Worm (Caenorhabditis elegans) whole organism, L2 larva: ENCODE results near the gene srh-36.

Experiments
- C34F6.9 ChIP-seq: fragments of 150-350 bp; optimal IDR thresholded peaks from 2 replicates; lab custom pipeline; 2014; ENCODE audit warnings: missing biosample characterization, missing genetic modification characterization
- F13H6.1 ChIP-seq: sonication (generic microtip); optimal IDR thresholded peaks from 2 replicates; lab custom pipeline; 2016; ENCODE audit warnings: missing genetic modification characterization, missing compliant biosample characterization
- R02D3.7 ChIP-seq: fragments of 150-350 bp; optimal IDR thresholded peaks from 2 replicates; lab custom pipeline; 2014; ENCODE audit warnings: missing biosample characterization, missing genetic modification characterization
- ZK546.5 ChIP-seq: sonication (generic microtip); optimal IDR thresholded peaks from 2 replicates; lab custom pipeline; 2017; ENCODE audit warnings: missing biosample characterization, missing genetic modification characterization
- alr-1 ChIP-seq: fragments of 150-350 bp; optimal IDR thresholded peaks from 2 replicates; lab custom pipeline; 2014; ENCODE audit warnings: missing biosample characterization, missing genetic modification characterization
- ama-1 ChIP-seq: fragments of 150-350 bp; optimal IDR thresholded peaks from 2 replicates; lab custom pipeline; 2018; ENCODE audit warnings: inconsistent platforms
- blmp-1 ChIP-seq: sonication (generic microtip); optimal IDR thresholded peaks from 2 replicates; lab custom pipeline; 2017; ENCODE audit warnings: missing genetic modification characterization, mild to moderate bottlenecking, missing compliant biosample characterization, antibody characterized with exemption, moderate library complexity; ENCODE audit not compliant: insufficient read depth
- ceh-16 ChIP-seq: fragments of 150-350 bp; optimal IDR thresholded peaks from 2 replicates; lab custom pipeline; 2014; ENCODE audit warnings: missing biosample characterization, missing genetic modification characterization
- ceh-82 ChIP-seq: fragments of 150-350 bp; optimal IDR thresholded peaks from 2 replicates; lab custom pipeline; 2014; ENCODE audit warnings: missing biosample characterization, missing genetic modification characterization
- crh-2 ChIP-seq: sonication (generic microtip); optimal IDR thresholded peaks from 2 replicates; lab custom pipeline; 2017; ENCODE audit warnings: missing biosample characterization, missing genetic modification characterization
- dmd-4 ChIP-seq: sonication (generic microtip); optimal IDR thresholded peaks from 2 replicates; lab custom pipeline; 2017; ENCODE audit warnings: missing biosample characterization, missing genetic modification characterization
- egl-27 ChIP-seq: sonication (generic microtip); optimal IDR thresholded peaks from 3 replicates; lab custom pipeline; 2017; ENCODE audit warnings: missing biosample characterization, missing genetic modification reagents, missing genetic modification characterization
- elt-3 ChIP-seq: sonication (generic microtip); optimal IDR thresholded peaks from 2 replicates; lab custom pipeline; 2017; ENCODE audit warnings: missing biosample characterization, missing genetic modification characterization
- gmeb-1 ChIP-seq: fragments of 150-350 bp; optimal IDR thresholded peaks from 2 replicates; lab custom pipeline; 2014; ENCODE audit warnings: missing biosample characterization, missing genetic modification characterization
- lin-39 ChIP-seq: fragments of 150-350 bp; optimal IDR thresholded peaks from 2 replicates; lab custom pipeline; 2014; ENCODE audit warnings: missing biosample characterization, missing genetic modification reagents, missing genetic modification characterization
- lsy-2 ChIP-seq, 2 experiments: fragments of 150-350 bp in 1 of 2; sonication (generic microtip) in 1 of 2; optimal IDR thresholded peaks; 2 replicates each; lab custom pipeline; 2014 to 2017; ENCODE audit warnings: missing biosample characterization in 2 of 2, missing genetic modification characterization in 2 of 2
- mbf-1 ChIP-seq: sonication (generic microtip); optimal IDR thresholded peaks from 2 replicates; lab custom pipeline; 2017; ENCODE audit warnings: missing biosample characterization, missing genetic modification characterization
- mdl-1 ChIP-seq, 2 experiments: fragments of 150-350 bp in 1 of 2; sonication (generic microtip) in 1 of 2; optimal IDR thresholded peaks; 2 replicates each; lab custom pipeline; 2017; ENCODE audit warnings: missing biosample characterization in 2 of 2, missing genetic modification characterization in 2 of 2
- nhr-129 ChIP-seq: fragments of 150-350 bp; optimal IDR thresholded peaks from 2 replicates; lab custom pipeline; 2014; ENCODE audit warnings: missing biosample characterization, missing genetic modification characterization
- nhr-21 ChIP-seq: fragments of 150-350 bp; optimal IDR thresholded peaks from 2 replicates; lab custom pipeline; 2014; ENCODE audit warnings: missing biosample characterization, missing genetic modification characterization
- nhr-23 ChIP-seq: fragments of 150-350 bp; optimal IDR thresholded peaks from 2 replicates; lab custom pipeline; 2014; ENCODE audit warnings: missing biosample characterization, missing genetic modification reagents, missing genetic modification characterization
- nhr-25 ChIP-seq: fragments of 150-350 bp; sonication (generic microtip); optimal IDR thresholded peaks from 3 replicates; lab custom pipeline; 2014; ENCODE audit warnings: missing biosample characterization, missing genetic modification characterization
- nhr-6 ChIP-seq: fragments of 150-350 bp; optimal IDR thresholded peaks from 2 replicates; lab custom pipeline; 2014; ENCODE audit warnings: missing biosample characterization, missing genetic modification characterization
- peb-1 ChIP-seq: fragments of 150-350 bp; optimal IDR thresholded peaks from 2 replicates; lab custom pipeline; 2014; ENCODE audit warnings: missing biosample characterization, missing genetic modification characterization
- sem-4 ChIP-seq: fragments of 150-350 bp; optimal IDR thresholded peaks from 2 replicates; lab custom pipeline; 2014; ENCODE audit warnings: missing biosample characterization, missing genetic modification reagents, missing genetic modification characterization
- sma-3 ChIP-seq: sonication (generic microtip); optimal IDR thresholded peaks from 2 replicates; lab custom pipeline; 2016; ENCODE audit warnings: missing genetic modification reagents, missing genetic modification characterization, missing compliant biosample characterization
- sma-9 ChIP-seq, 2 experiments: fragments of 150-350 bp in 1 of 2; sonication (generic microtip) in 1 of 2; optimal IDR thresholded peaks; 2 replicates each; lab custom pipeline; 2014 to 2016; ENCODE audit warnings: missing genetic modification characterization in 2 of 2, mild to moderate bottlenecking in 1 of 2, missing biosample characterization in 1 of 2, missing compliant biosample characterization in 1 of 2, missing genetic modification reagents in 1 of 2, moderate library complexity in 1 of 2
- snpc-4 ChIP-seq: fragments of 150-350 bp; optimal IDR thresholded peaks from 2 replicates; lab custom pipeline; 2014; ENCODE audit warnings: missing biosample characterization, missing genetic modification characterization
- unc-39 ChIP-seq: fragments of 150-350 bp; optimal IDR thresholded peaks from 2 replicates; lab custom pipeline; 2014; ENCODE audit warnings: missing biosample characterization, missing genetic modification characterization
- ztf-11 ChIP-seq: sonication (generic microtip); optimal IDR thresholded peaks from 2 replicates; lab custom pipeline; 2017; ENCODE audit warnings: missing biosample characterization, missing genetic modification characterization
- ztf-4 ChIP-seq: fragments of 150-350 bp; optimal IDR thresholded peaks from 2 replicates; lab custom pipeline; 2014; ENCODE audit warnings: missing biosample characterization, missing genetic modification characterization

Gene srh-36

ce11 chrV:2821618-2822272, at the start of gene srh-36:
TSS of gene srh-36 (minus strand) at chrV:2821668.
- TF ChIP-seq lin-39 (tag; lab: Kevin White, UChicago) = no peak
- TF ChIP-seq ztf-11 (tag; lab: Kevin White, UChicago) = no peak
- no peak for TF ChIP-seq alr-1 (tag; lab: Kevin White, UChicago)
- no peak for TF ChIP-seq sma-3 (GFP tag; lab: Kevin White, UChicago)

ce11 chrV:2870127-2870526, 48.7 kb upstream of the srh-36 start, which contains the start of gene srh-243:
TSS of gene srh-243 (plus strand) at chrV:2870427.
- TF ChIP-seq R02D3.7 (tag; lab: Kevin White, UChicago) = no peak
- no peak for TF ChIP-seq dmd-4 (tag; lab: Kevin White, UChicago)
- TF ChIP-seq nhr-6 (tag; lab: Kevin White, UChicago) = no peak

- TF ChIP-seq ZK546.5 (no peak), C34F6.9 (tag; lab: Kevin White, UChicago) (no peak), elt-3 (tag; lab: Kevin White, UChicago) (no peak), peb-1 (no peak), F13H6.1 (tag; lab: Kevin White, UChicago) (no peak), sem-4 (no peak), nhr-6 (tag; lab: Kevin White, UChicago) (no peak), nhr-21 (no peak)
These were observed 48.0 kb upstream of the srh-36 start, which contains the start of gene srh-241 for ce11 chrV:2869503-2869902. TSS of gene srh-241 (minus strand) at chrV:2869603.

- TF ChIP-seq ceh-82 (no peak), ama-1 (lab: Kevin White, UChicago) (no peak), blmp-1 (tag; lab: Kevin White, UChicago) (no peak), unc-39 (tag; lab: Kevin White, UChicago) (no peak), egl-27 (no peak), F13H6.1 (tag; lab: Kevin White, UChicago) (no peak), ZK546.5 (no peak), nhr-21 (no peak), sma-9 (GFP tag; optimal IDR thresholded peaks at IDR 0.05; lab: Kevin White, UChicago) (no peak), sma-9 (tag; optimal IDR thresholded peaks at IDR 0.05; lab: Kevin White, UChicago) (no peak), nhr-25 (tag; lab: Kevin White, UChicago) (no peak), nhr-129 (tag; lab: Kevin White, UChicago) (no peak)
These were observed 43.4 kb upstream of the srh-36 start, which contains the start of gene srh-240 for ce11 chrV:2864899-2865298. TSS of gene srh-240 (plus strand) at chrV:2865199.

- TF ChIP-seq gmeb-1 (tag; lab: Kevin White, UChicago) (no peak), lsy-2 (tag; optimal IDR thresholded peaks at IDR 0.05; lab: Kevin White, UChicago) (no peak), crh-2 (no peak)
These were observed 41.6 kb upstream of the srh-36 start, which contains the start of gene srh-272 for ce11 chrV:2863033-2863432. TSS of gene srh-272 (plus strand) at chrV:2863333.

- TF ChIP-seq elt-3 (tag; lab: Kevin White, UChicago) = no peak
- no peak for TF ChIP-seq lin-39 (tag; lab: Kevin White, UChicago)
- TF ChIP-seq mbf-1 (tag; lab: Kevin White, UChicago) = no peak
- no peak for TF ChIP-seq nhr-23 (tag; lab: Kevin White, UChicago)
- TF ChIP-seq ztf-4 (tag; lab: Kevin White, UChicago) = no peak
- no peak for TF ChIP-seq mdl-1 (tag; optimal IDR thresholded peaks at IDR 0.05; lab: Kevin White, UChicago)
These were observed 40.0 kb upstream of the srh-36 start, which contains the start of gene srh-270 for ce11 chrV:2861505-2861904. TSS of gene srh-270 (minus strand) at chrV:2861605.

- TF ChIP-seq F13H6.1 (tag; lab: Kevin White, UChicago) = no peak
- no peak for TF ChIP-seq snpc-4
- no peak for TF ChIP-seq sma-3 (GFP tag; lab: Kevin White, UChicago)
- TF ChIP-seq blmp-1 (tag; lab: Kevin White, UChicago) = no peak
- TF ChIP-seq mbf-1 (tag; lab: Kevin White, UChicago) = no peak
- no peak for TF ChIP-seq ceh-16
- TF ChIP-seq lin-39 (tag; lab: Kevin White, UChicago) = no peak
- no peak for TF ChIP-seq nhr-25 (tag; lab: Kevin White, UChicago)
- TF ChIP-seq ztf-11 (tag; lab: Kevin White, UChicago) = no peak
- TF ChIP-seq nhr-21 = no peak
These were observed 38.3 kb upstream of the srh-36 start, which contains the start of gene srj-54 for ce11 chrV:2859738-2860137. TSS of gene srj-54 (minus strand) at chrV:2859838.
